In genomic region chr3L:6188995-6189927, dm6 we compare ENCODE assay signal across 1 fruit fly cellular context.
TF ChIP-seq lines count a peak whose summit lies in the region.

Gene D19A (minus strand): TSS chr3L:6189123.
Gene CG7386 (plus strand): TSS chr3L:6189745.

TF ChIP-seq in whole organism, embryonic, 481 proteins besides CTCF, POLR2A, EP300 and RAD21 (continued from another document):
- peak; percentile 22 for TF ChIP-seq CHES-1-like (GFP tag; optimal IDR thresholded peaks at IDR 0.05; lab: Kevin White, UChicago)
- peak; percentile 29 for TF ChIP-seq maf-S (GFP tag; optimal IDR thresholded peaks at IDR 0.05; lab: Kevin White, UChicago)
- peak; percentile 24 for TF ChIP-seq cg (GFP tag; optimal IDR thresholded peaks at IDR 0.05; lab: Kevin White, UChicago)
- TF ChIP-seq CG8281 (tag; optimal IDR thresholded peaks at IDR 0.05; lab: Kevin White, UChicago): no peak
- no peak for TF ChIP-seq sc (optimal IDR thresholded peaks at IDR 0.05; lab: Kevin White, UChicago)
- TF ChIP-seq sc (GFP tag; optimal IDR thresholded peaks at IDR 0.05; lab: Kevin White, UChicago): no peak
- TF ChIP-seq z (GFP tag; IDR thresholded peaks at IDR 0.05; lab: Robert Waterston, UW): no peak
- peak; percentile 2 for TF ChIP-seq CG10654 (GFP tag; optimal IDR thresholded peaks at IDR 0.05; lab: Kevin White, UChicago)
- TF ChIP-seq Meics (GFP tag; optimal IDR thresholded peaks at IDR 0.05; lab: Kevin White, UChicago): peak; percentile 55
- 0 out of 3 replicates have a peak, but pooled peaks have one; percentile 25 for TF ChIP-seq gce (GFP tag; IDR thresholded peaks at IDR 0.05; lab: Robert Waterston, UW)
- peak; percentile 21 for TF ChIP-seq nmo (GFP tag; optimal IDR thresholded peaks at IDR 0.05; lab: Kevin White, UChicago)
- TF ChIP-seq CG7556 (GFP tag; optimal IDR thresholded peaks at IDR 0.05; lab: Kevin White, UChicago): peak; percentile 11
- TF ChIP-seq CG13424 (tag; optimal IDR thresholded peaks at IDR 0.05; lab: Kevin White, UChicago): peak; percentile 68
- TF ChIP-seq CG11696 (GFP tag; IDR thresholded peaks at IDR 0.05; lab: Robert Waterston, UW): peak; percentile 38
- TF ChIP-seq CG15479 (GFP tag; optimal IDR thresholded peaks at IDR 0.05; lab: Kevin White, UChicago): no peak
- TF ChIP-seq tll (GFP tag; optimal IDR thresholded peaks at IDR 0.05; lab: Kevin White, UChicago): no peak
- TF ChIP-seq CG9876 (GFP tag; optimal IDR thresholded peaks at IDR 0.05; lab: Kevin White, UChicago): peak; percentile 47
- no peak for TF ChIP-seq CG14965 (GFP tag; optimal IDR thresholded peaks at IDR 0.05; lab: Kevin White, UChicago; ENCODE audit: borderline replicate concordance)
- TF ChIP-seq Sox100B (GFP tag; optimal IDR thresholded peaks at IDR 0.05; lab: Kevin White, UChicago): peak; percentile 53
- no peak for TF ChIP-seq D (optimal IDR thresholded peaks at IDR 0.05; lab: Kevin White, UChicago)
- peak; percentile 14 for TF ChIP-seq D (GFP tag; optimal IDR thresholded peaks at IDR 0.05; lab: Kevin White, UChicago)
- peak; percentile 7 for TF ChIP-seq CG4617 (GFP tag; optimal IDR thresholded peaks at IDR 0.05; lab: Kevin White, UChicago; ENCODE audit: borderline replicate concordance)
- TF ChIP-seq tna (GFP tag; IDR thresholded peaks at IDR 0.05; lab: Robert Waterston, UW; ENCODE audit: partially characterized antibody): no peak
- TF ChIP-seq Atf3 (GFP tag; optimal IDR thresholded peaks at IDR 0.05; lab: Kevin White, UChicago): no peak
- TF ChIP-seq CG3838 (GFP tag; optimal IDR thresholded peaks at IDR 0.05; lab: Kevin White, UChicago): no peak
- TF ChIP-seq peb (GFP tag; IDR thresholded peaks at IDR 0.05; lab: Robert Waterston, UW): no peak
- TF ChIP-seq gt (GFP tag; IDR thresholded peaks at IDR 0.05; lab: Robert Waterston, UW): no peak
- no peak for TF ChIP-seq Abd-B (GFP tag; optimal IDR thresholded peaks at IDR 0.05; lab: Kevin White, UChicago)
- peak; percentile 34 for TF ChIP-seq CG13894 (tag; optimal IDR thresholded peaks at IDR 0.05; lab: Kevin White, UChicago)
- no peak for TF ChIP-seq CG10462 (GFP tag; optimal IDR thresholded peaks at IDR 0.05; lab: Kevin White, UChicago)
- TF ChIP-seq CG11695 (GFP tag; IDR thresholded peaks at IDR 0.05; lab: Robert Waterston, UW): peak; percentile 52; the same call in 1 of the 3 replicates
- peak; percentile 51; the same call in 2 of the 3 replicates for TF ChIP-seq HLH4C (GFP tag; IDR thresholded peaks at IDR 0.05; lab: Robert Waterston, UW; ENCODE audit: partially characterized antibody)
- no peak for TF ChIP-seq Spps (tag; optimal IDR thresholded peaks at IDR 0.05; lab: Kevin White, UChicago)
- TF ChIP-seq CG14014 (GFP tag; IDR thresholded peaks at IDR 0.05; lab: Robert Waterston, UW): peak; percentile 63; the same call in 1 of the 2 replicates
- no peak for TF ChIP-seq cad (GFP tag; optimal IDR thresholded peaks at IDR 0.05; lab: Kevin White, UChicago)
- peak; percentile 48 for TF ChIP-seq Side (GFP tag; optimal IDR thresholded peaks at IDR 0.05; lab: Kevin White, UChicago)
- no peak; the same call in none of the 2 replicates for TF ChIP-seq esg (GFP tag; conservative IDR thresholded peaks at IDR 0.05; lab: Robert Waterston, UW)
